Worm (Caenorhabditis elegans) whole organism, L1 larva: Measurements from ENCODE around the gene itr-1.

Source experiments
- lin-39 ChIP-seq: fragments of 150-350 bp; optimal IDR thresholded peaks from 2 replicates; lab custom pipeline; 2014; ENCODE audit warnings: missing biosample characterization, missing genetic modification reagents, missing genetic modification characterization
- mdl-1 ChIP-seq, 2 experiments: fragments of 150-350 bp; optimal IDR thresholded peaks; 2 replicates each; lab custom pipeline; 2014 to 2017; ENCODE audit warnings: missing biosample characterization in 2 of 2, missing genetic modification characterization in 2 of 2, inconsistent platforms in 1 of 2
- nhr-237 ChIP-seq: fragments of 150-350 bp; optimal IDR thresholded peaks from 2 replicates; lab custom pipeline; 2014; ENCODE audit warnings: missing biosample characterization, missing genetic modification characterization
- ztf-4 ChIP-seq: fragments of 150-350 bp; optimal IDR thresholded peaks from 2 replicates; lab custom pipeline; 2014; ENCODE audit warnings: missing biosample characterization, missing genetic modification characterization

- TF ChIP-seq mdl-1 (tag; optimal IDR thresholded peaks at IDR 0.05; lab: Kevin White, UChicago) (no peak), ztf-4 (no peak), lin-39 (tag; lab: Kevin White, UChicago) (no peak), nhr-237 (tag; lab: Kevin White, UChicago) (no peak)
Observed at ce11 chrIV:7723555-7723954, 48.6 kb downstream of the itr-1 start.
